Fruit fly (Drosophila melanogaster) whole organism, embryonic: ENCODE data around the gene Prtl99C.
A peak's percentile ranks its signal among the peaks of the same experiment; 100 is the strongest.

Experiments used
- Adf1 ChIP-seq: fragments of 200-800 bp; sonication (Bioruptor generic); IDR thresholded peaks from 2 replicates; pipeline ENCODE4 v1.3.6; 2022; ENCODE audit warnings: missing biosample characterization, missing genetic modification characterization
- BEAF-32 ChIP-seq: fragments of 200-800 bp; sonication (Bioruptor generic); optimal IDR thresholded peaks from 3 replicates; lab custom pipeline; 2017; ENCODE audit warnings: missing biosample characterization, missing genetic modification characterization, mild to moderate bottlenecking, moderate library complexity, missing genetic modification reagents
- Bteb2 ChIP-seq: fragments of 200-800 bp; sonication (Bioruptor generic); optimal IDR thresholded peaks from 2 replicates; lab custom pipeline; 2016; ENCODE audit warnings: missing biosample characterization, missing genetic modification characterization
- CG12155 ChIP-seq: fragments of 200-800 bp; sonication (Bioruptor generic); optimal IDR thresholded peaks from 3 replicates; lab custom pipeline; 2016; ENCODE audit warnings: missing biosample characterization, missing genetic modification characterization
- CG13296 ChIP-seq: fragments of 200-800 bp; sonication (Bioruptor generic); optimal IDR thresholded peaks from 3 replicates; lab custom pipeline; 2018; ENCODE audit warnings: missing biosample characterization, mild to moderate bottlenecking, missing genetic modification characterization
- CG14014 ChIP-seq: fragments of 200-800 bp; sonication (Bioruptor generic); IDR thresholded peaks from 2 replicates; pipeline ENCODE4 v1.3.6; 2022; ENCODE audit warnings: missing biosample characterization, missing genetic modification characterization
- CG15514 ChIP-seq: fragments of 200-800 bp; sonication (Bioruptor generic); optimal IDR thresholded peaks from 3 replicates; lab custom pipeline; 2017; ENCODE audit warnings: missing biosample characterization, missing genetic modification characterization, mild to moderate bottlenecking, moderate library complexity, missing genetic modification reagents
- CG15601 ChIP-seq: fragments of 200-800 bp; sonication (Bioruptor generic); optimal IDR thresholded peaks from 3 replicates; lab custom pipeline; 2019; ENCODE audit warnings: missing biosample characterization, mild to moderate bottlenecking, missing genetic modification characterization, moderate library complexity
- CG1647 ChIP-seq: fragments of 200-800 bp; sonication (Bioruptor generic); optimal IDR thresholded peaks from 3 replicates; lab custom pipeline; 2016; ENCODE audit warnings: missing biosample characterization, missing genetic modification characterization
- CG17568 ChIP-seq: fragments of 200-800 bp; sonication (Bioruptor generic); optimal IDR thresholded peaks from 2 replicates; lab custom pipeline; 2018; ENCODE audit warnings: missing biosample characterization, mild to moderate bottlenecking, missing genetic modification characterization, moderate library complexity
- CG1792 ChIP-seq: fragments of 200-800 bp; sonication (Bioruptor generic); optimal IDR thresholded peaks from 2 replicates; lab custom pipeline; 2016; ENCODE audit warnings: missing biosample characterization, missing genetic modification characterization
- CG18619 ChIP-seq: fragments of 200-800 bp; sonication (Bioruptor generic); optimal IDR thresholded peaks from 3 replicates; lab custom pipeline; 2017; ENCODE audit warnings: missing biosample characterization, mild to moderate bottlenecking, missing genetic modification characterization
- CG2678 ChIP-seq: fragments of 200-800 bp; sonication (Bioruptor generic); optimal IDR thresholded peaks from 3 replicates; lab custom pipeline; 2019; ENCODE audit warnings: missing biosample characterization, mild to moderate bottlenecking, missing genetic modification characterization, moderate library complexity
- CG30020 ChIP-seq: fragments of 200-800 bp; optimal IDR thresholded peaks from 2 replicates; lab custom pipeline; 2019; ENCODE audit warnings: missing biosample characterization, mild to moderate bottlenecking, missing genetic modification characterization, moderate library complexity
- CG33213 ChIP-seq: fragments of 200-800 bp; sonication (Bioruptor generic); optimal IDR thresholded peaks from 3 replicates; lab custom pipeline; 2016; ENCODE audit warnings: missing biosample characterization, missing genetic modification characterization
- CG3838 ChIP-seq: fragments of 200-800 bp; sonication (Bioruptor generic); optimal IDR thresholded peaks from 3 replicates; lab custom pipeline; 2016; ENCODE audit warnings: missing biosample characterization, missing genetic modification characterization
- CG7271 ChIP-seq: fragments of 200-800 bp; sonication (Bioruptor generic); optimal IDR thresholded peaks from 2 replicates; lab custom pipeline; 2018; ENCODE audit warnings: missing biosample characterization, mild to moderate bottlenecking, missing genetic modification characterization, moderate library complexity
- CG7786 ChIP-seq: fragments of 200-800 bp; sonication (Bioruptor generic); optimal IDR thresholded peaks from 2 replicates; lab custom pipeline; 2016; ENCODE audit warnings: missing biosample characterization, missing genetic modification characterization
- Deaf1 ChIP-seq: fragments of 200-800 bp; optimal IDR thresholded peaks from 3 replicates; lab custom pipeline; 2019; ENCODE audit warnings: missing biosample characterization, mild to moderate bottlenecking, missing genetic modification characterization, moderate library complexity
- ERR ChIP-seq: fragments of 200-800 bp; sonication (Bioruptor generic); optimal IDR thresholded peaks from 2 replicates; lab custom pipeline; 2016; ENCODE audit warnings: missing biosample characterization, missing genetic modification characterization
- MBD-R2 ChIP-seq: fragments of 200-800 bp; sonication (Bioruptor generic); IDR thresholded peaks from 2 replicates; pipeline ENCODE4 v1.3.6; 2022; ENCODE audit warnings: missing biosample characterization, missing genetic modification characterization
- Myb ChIP-seq: fragments of 200-800 bp; sonication (Bioruptor generic); optimal IDR thresholded peaks from 2 replicates; lab custom pipeline; 2016; ENCODE audit warnings: missing biosample characterization, missing genetic modification characterization
- Nf-YC ChIP-seq: fragments of 200-800 bp; optimal IDR thresholded peaks from 3 replicates; lab custom pipeline; 2019; ENCODE audit warnings: missing biosample characterization, mild to moderate bottlenecking, missing genetic modification characterization, moderate library complexity
- Opbp ChIP-seq: fragments of 200-800 bp; sonication (Bioruptor generic); IDR thresholded peaks from 3 replicates; pipeline ENCODE4 v1.3.6; 2022; ENCODE audit warnings: missing biosample characterization, missing genetic modification characterization; ENCODE audit not compliant: partially characterized antibody
- Scr ChIP-seq: fragments of 200-800 bp; sonication (Bioruptor generic); IDR thresholded peaks from 2 replicates; pipeline ENCODE4 v1.3.6; 2022; ENCODE audit warnings: missing biosample characterization, missing genetic modification characterization; ENCODE audit not compliant: partially characterized antibody
- TFAM ChIP-seq: fragments of 200-800 bp; sonication (Bioruptor generic); optimal IDR thresholded peaks from 2 replicates; lab custom pipeline; 2017; ENCODE audit warnings: missing biosample characterization, missing genetic modification characterization, inconsistent platforms
- Tbp ChIP-seq: fragments of >200 bp; optimal IDR thresholded peaks from 2 replicates; lab custom pipeline; 2018; ENCODE audit warnings: missing biosample characterization, missing genetic modification characterization
- Usf ChIP-seq: fragments of 200-800 bp; sonication (Bioruptor generic); optimal IDR thresholded peaks from 2 replicates; lab custom pipeline; 2017; ENCODE audit warnings: missing genotype, missing biosample characterization, missing genetic modification characterization
- Xbp1 ChIP-seq: fragments of 200-800 bp; sonication (Bioruptor generic); optimal IDR thresholded peaks from 3 replicates; lab custom pipeline; 2016; ENCODE audit warnings: missing biosample characterization, mild to moderate bottlenecking, missing genetic modification characterization
- ato ChIP-seq: fragments of 200-800 bp; sonication (Bioruptor generic); IDR thresholded peaks from 2 replicates; pipeline ENCODE4 v1.3.6; 2022; ENCODE audit warnings: missing biosample characterization, missing genetic modification characterization; ENCODE audit not compliant: partially characterized antibody
- caup ChIP-seq: fragments of 200-800 bp; sonication (Bioruptor generic); optimal IDR thresholded peaks from 3 replicates; lab custom pipeline; 2017; ENCODE audit warnings: missing biosample characterization, mild to moderate bottlenecking, missing genetic modification characterization, moderate library complexity; ENCODE audit not compliant: severe bottlenecking
- chn ChIP-seq: fragments of 200-800 bp; sonication (Bioruptor generic); optimal IDR thresholded peaks from 2 replicates; lab custom pipeline; 2016; ENCODE audit warnings: missing biosample characterization, missing genetic modification characterization
- gem ChIP-seq: fragments of 200-800 bp; sonication (Bioruptor generic); optimal IDR thresholded peaks from 2 replicates; lab custom pipeline; 2019; ENCODE audit warnings: missing biosample characterization, mild to moderate bottlenecking, missing genetic modification characterization, moderate library complexity
- grn ChIP-seq: fragments of 200-800 bp; sonication (Bioruptor generic); optimal IDR thresholded peaks from 3 replicates; lab custom pipeline; 2017; ENCODE audit warnings: missing biosample characterization, missing genetic modification characterization
- gsb-n ChIP-seq: fragments of 200-800 bp; sonication (Bioruptor generic); optimal IDR thresholded peaks from 3 replicates; lab custom pipeline; 2018; ENCODE audit warnings: missing biosample characterization, mild to moderate bottlenecking, missing genetic modification characterization
- jumu ChIP-seq: fragments of 200-800 bp; sonication (Bioruptor generic); optimal IDR thresholded peaks from 3 replicates; lab custom pipeline; 2016; ENCODE audit warnings: missing biosample characterization, missing genetic modification characterization
- kah ChIP-seq: fragments of 200-800 bp; sonication (Bioruptor generic); optimal IDR thresholded peaks from 2 replicates; lab custom pipeline; 2018; ENCODE audit warnings: missing biosample characterization, mild to moderate bottlenecking, missing genetic modification characterization
- luna ChIP-seq: fragments of 200-800 bp; sonication (Bioruptor generic); optimal IDR thresholded peaks from 2 replicates; lab custom pipeline; 2016; ENCODE audit warnings: missing biosample characterization, missing genetic modification characterization
- mld ChIP-seq: fragments of 200-800 bp; sonication (Bioruptor generic); IDR thresholded peaks from 3 replicates; pipeline ENCODE4 v1.3.6; 2022; ENCODE audit warnings: missing biosample characterization, missing genetic modification characterization; ENCODE audit not compliant: partially characterized antibody
- nom ChIP-seq: fragments of 200-800 bp; sonication (Bioruptor generic); optimal IDR thresholded peaks from 2 replicates; lab custom pipeline; 2017; ENCODE audit warnings: missing biosample characterization, missing genetic modification characterization, mild to moderate bottlenecking, moderate library complexity, missing genetic modification reagents
- phol ChIP-seq: fragments of 200-800 bp; sonication (Bioruptor generic); optimal IDR thresholded peaks from 3 replicates; lab custom pipeline; 2018; ENCODE audit warnings: missing biosample characterization, mild to moderate bottlenecking, missing genetic modification characterization, moderate library complexity
- row ChIP-seq: fragments of 200-800 bp; sonication (Bioruptor generic); IDR thresholded peaks from 3 replicates; pipeline ENCODE4 v1.3.6; 2022; ENCODE audit warnings: missing biosample characterization, missing genetic modification characterization
- slbo ChIP-seq: fragments of 200-800 bp; sonication (Bioruptor generic); IDR thresholded peaks from 2 replicates; pipeline ENCODE4 v1.3.6; 2022; ENCODE audit warnings: missing biosample characterization, missing genetic modification characterization
- stwl ChIP-seq: fragments of 200-800 bp; sonication (Bioruptor generic); optimal IDR thresholded peaks from 3 replicates; lab custom pipeline; 2018; ENCODE audit warnings: missing biosample characterization, mild to moderate bottlenecking, missing genetic modification characterization, moderate library complexity
- sug ChIP-seq: fragments of 200-800 bp; optimal IDR thresholded peaks from 2 replicates; lab custom pipeline; 2019; ENCODE audit warnings: missing biosample characterization, mild to moderate bottlenecking, missing genetic modification characterization, moderate library complexity
- tap ChIP-seq: fragments of 200-800 bp; optimal IDR thresholded peaks from 3 replicates; lab custom pipeline; 2019; ENCODE audit warnings: missing biosample characterization, mild to moderate bottlenecking, missing genetic modification characterization, moderate library complexity
- tna ChIP-seq: fragments of 200-800 bp; sonication (Bioruptor generic); IDR thresholded peaks from 2 replicates; pipeline ENCODE4 v1.3.6; 2022; ENCODE audit warnings: missing biosample characterization, missing genetic modification characterization; ENCODE audit not compliant: partially characterized antibody
- toy ChIP-seq: fragments of 200-800 bp; sonication (Bioruptor generic); IDR thresholded peaks from 2 replicates; pipeline ENCODE4 v1.3.6; 2022; ENCODE audit warnings: missing biosample characterization, missing genetic modification characterization
- unpg ChIP-seq: fragments of 200-800 bp; sonication (Bioruptor generic); optimal IDR thresholded peaks from 3 replicates; lab custom pipeline; 2018; ENCODE audit warnings: missing biosample characterization, mild to moderate bottlenecking, missing genetic modification characterization, moderate library complexity

Gene Prtl99C

dm6 chr3R:29868676-29869349 is 33.1 kb downstream of the Prtl99C start, which contains the start of gene Zip99C (continued):
- TF ChIP-seq CG15514 (GFP tag; lab: Kevin White, UChicago) (no peak), CG18619 (GFP tag; lab: Kevin White, UChicago) (peak; percentile 16), CG2678 (peak; percentile 55), CG12155 (GFP tag; lab: Kevin White, UChicago) (peak; percentile 80), tna (GFP tag; lab: Robert Waterston, UW) (0 out of 2 replicates have a peak, but pooled peaks have one; percentile 63), ERR (GFP tag; lab: Kevin White, UChicago) (no peak), Usf (GFP tag; lab: Kevin White, UChicago) (peak; percentile 18), CG1792 (GFP tag; lab: Kevin White, UChicago) (no peak), CG7786 (GFP tag; lab: Kevin White, UChicago) (no peak), ato (GFP tag; lab: Robert Waterston, UW) (peak; percentile 55), caup (GFP tag; lab: Kevin White, UChicago) (peak; percentile 6), kah (no peak), mld (GFP tag; lab: Robert Waterston, UW) (peak; percentile 81), slbo (peak; percentile 63), Deaf1 (tag; lab: Kevin White, UChicago) (no peak), CG13296 (GFP tag; lab: Kevin White, UChicago) (peak; percentile 1), toy (GFP tag; lab: Robert Waterston, UW) (no peak), gem (peak; percentile 53), stwl (tag; lab: Kevin White, UChicago) (peak; percentile 61), TFAM (no peak), CG14014 (GFP tag; lab: Robert Waterston, UW) (no peak), CG15601 (tag; lab: Kevin White, UChicago) (peak; percentile 71), BEAF-32 (GFP tag; lab: Kevin White, UChicago) (peak; percentile 94), nom (GFP tag; lab: Kevin White, UChicago) (peak; percentile 32), tap (peak; percentile 39), CG7271 (no peak), gsb-n (tag; lab: Kevin White, UChicago) (peak; percentile 29), chn (GFP tag; lab: Kevin White, UChicago) (peak; percentile 54), Xbp1 (GFP tag; lab: Kevin White, UChicago) (peak; percentile 49), Myb (GFP tag; lab: Kevin White, UChicago) (peak; percentile 36), CG3838 (GFP tag; lab: Kevin White, UChicago) (peak; percentile 38), unpg (peak; percentile 31), row (GFP tag; lab: Robert Waterston, UW) (peak; percentile 82), Adf1 (GFP tag; lab: Robert Waterston, UW) (no peak), CG33213 (GFP tag; lab: Kevin White, UChicago) (peak; percentile 9), sug (tag; lab: Kevin White, UChicago) (peak; percentile 56), CG1647 (GFP tag; lab: Kevin White, UChicago) (no peak), luna (GFP tag; lab: Kevin White, UChicago) (peak; percentile 15), Tbp (GFP tag; lab: Kevin White, UChicago) (no peak), Bteb2 (GFP tag; lab: Kevin White, UChicago) (no peak), Scr (GFP tag; lab: Robert Waterston, UW) (peak; percentile 94), phol (tag; lab: Kevin White, UChicago) (peak; percentile 93), grn (no peak), MBD-R2 (GFP tag; lab: Robert Waterston, UW) (peak; percentile 45), Opbp (peak; percentile 89), CG30020 (tag; lab: Kevin White, UChicago) (peak; percentile 60), Nf-YC (tag; lab: Kevin White, UChicago) (peak; percentile 62), CG17568 (GFP tag; lab: Kevin White, UChicago) (no peak), jumu (no peak)
